Fruit fly (Drosophila melanogaster) whole organism, embryonic: ENCODE measurements around the gene CG43693.
A peak's percentile ranks its signal among the peaks of the same experiment; 100 is the strongest.

ENCODE experiments used
- Adf1 ChIP-seq: fragments of 200-800 bp; sonication (Bioruptor generic); IDR thresholded peaks from 2 replicates; pipeline ENCODE4 v1.3.6; 2022; ENCODE audit warnings: missing biosample characterization, missing genetic modification characterization
- Atf6 ChIP-seq: fragments of 200-800 bp; sonication (Bioruptor generic); IDR thresholded peaks from 2 replicates; pipeline ENCODE4 v1.3.6; 2022; ENCODE audit warnings: missing biosample characterization, missing genetic modification characterization
- Bgb ChIP-seq: fragments of 200-800 bp; sonication (Bioruptor generic); IDR thresholded peaks from 2 replicates; pipeline ENCODE4 v1.3.6; 2022; ENCODE audit warnings: missing biosample characterization, missing genetic modification characterization; ENCODE audit not compliant: partially characterized antibody
- C15 ChIP-seq: fragments of 200-800 bp; sonication (Bioruptor generic); IDR thresholded peaks from 3 replicates; pipeline ENCODE4 v1.3.6; 2022; ENCODE audit warnings: missing biosample characterization, missing genetic modification characterization
- CG10431 ChIP-seq: fragments of 200-800 bp; sonication (Bioruptor generic); optimal IDR thresholded peaks from 3 replicates; lab custom pipeline; 2018; ENCODE audit warnings: missing biosample characterization, mild to moderate bottlenecking, missing genetic modification characterization
- CG10654 ChIP-seq: fragments of 200-800 bp; sonication (Bioruptor generic); optimal IDR thresholded peaks from 2 replicates; lab custom pipeline; 2016; ENCODE audit warnings: missing biosample characterization, missing genetic modification characterization
- CG11723 ChIP-seq: fragments of 200-800 bp; sonication (Bioruptor generic); optimal IDR thresholded peaks from 2 replicates; lab custom pipeline; 2017; ENCODE audit warnings: missing biosample characterization, mild to moderate bottlenecking, missing genetic modification characterization
- CG12299 ChIP-seq: fragments of 200-800 bp; sonication (Bioruptor generic); optimal IDR thresholded peaks from 2 replicates; lab custom pipeline; 2018; ENCODE audit warnings: missing biosample characterization, mild to moderate bottlenecking, missing genetic modification characterization
- CG14050 ChIP-seq: fragments of 200-800 bp; sonication (Bioruptor generic); IDR thresholded peaks from 3 replicates; pipeline ENCODE4 v1.3.6; 2022; ENCODE audit warnings: missing biosample characterization, missing genetic modification characterization
- CG14667 ChIP-seq: fragments of 200-800 bp; sonication (Bioruptor generic); IDR thresholded peaks from 2 replicates; pipeline ENCODE4 v1.3.6; 2022; ENCODE audit warnings: missing biosample characterization, missing genetic modification characterization
- CG3281 ChIP-seq: fragments of 200-800 bp; sonication (Bioruptor generic); optimal IDR thresholded peaks from 3 replicates; lab custom pipeline; 2017; ENCODE audit warnings: missing biosample characterization, mild to moderate bottlenecking, missing genetic modification characterization
- CG7745 ChIP-seq: fragments of 200-800 bp; sonication (Bioruptor generic); optimal IDR thresholded peaks from 2 replicates; lab custom pipeline; 2018; ENCODE audit warnings: missing biosample characterization, mild to moderate bottlenecking, missing genetic modification characterization, moderate library complexity
- CG7963 ChIP-seq: fragments of 200-800 bp; sonication (Bioruptor generic); IDR thresholded peaks from 3 replicates; pipeline ENCODE4 v1.3.6; 2022; ENCODE audit warnings: missing biosample characterization, missing genetic modification characterization; ENCODE audit not compliant: partially characterized antibody
- CG8478 ChIP-seq: fragments of >200 bp; optimal IDR thresholded peaks from 2 replicates; lab custom pipeline; 2018
- CG8924 ChIP-seq: fragments of 200-800 bp; optimal IDR thresholded peaks from 3 replicates; lab custom pipeline; 2019; ENCODE audit warnings: missing biosample characterization, mild to moderate bottlenecking, missing genetic modification characterization, moderate library complexity
- Chrac-16 ChIP-seq: fragments of 200-800 bp; sonication (Bioruptor generic); optimal IDR thresholded peaks from 3 replicates; lab custom pipeline; 2016; ENCODE audit warnings: missing biosample characterization, missing genetic modification characterization
- E2f2 ChIP-seq: fragments of 200-800 bp; sonication (Bioruptor generic); IDR thresholded peaks from 2 replicates; pipeline ENCODE4 v1.3.6; 2022; ENCODE audit warnings: missing biosample characterization, missing genetic modification characterization
- ERR ChIP-seq: fragments of 200-800 bp; sonication (Bioruptor generic); optimal IDR thresholded peaks from 2 replicates; lab custom pipeline; 2016; ENCODE audit warnings: missing biosample characterization, missing genetic modification characterization
- Gug ChIP-seq: fragments of 200-800 bp; sonication (Bioruptor generic); IDR thresholded peaks from 4 replicates; pipeline ENCODE4 v1.3.6; 2022; ENCODE audit warnings: missing biosample characterization, missing genetic modification characterization
- Med ChIP-seq: fragments of 200-800 bp; sonication (Bioruptor generic); peaks from one replicate; lab custom pipeline; 2016; ENCODE audit warnings: missing biosample characterization, missing genetic modification characterization, mild to moderate bottlenecking, inconsistent platforms, moderate library complexity
- Myb ChIP-seq: fragments of 200-800 bp; sonication (Bioruptor generic); optimal IDR thresholded peaks from 2 replicates; lab custom pipeline; 2016; ENCODE audit warnings: missing biosample characterization, missing genetic modification characterization
- NC2α ChIP-seq: fragments of 200-800 bp; sonication (Bioruptor generic); optimal IDR thresholded peaks from 2 replicates; lab custom pipeline; 2016; ENCODE audit warnings: missing biosample characterization, missing genetic modification characterization
- NFAT ChIP-seq: fragments of 200-800 bp; sonication (Bioruptor generic); IDR thresholded peaks from 2 replicates; pipeline ENCODE4 v1.3.6; 2022; ENCODE audit warnings: missing biosample characterization, missing genetic modification characterization
- NfI ChIP-seq: fragments of 200-800 bp; sonication (Bioruptor generic); optimal IDR thresholded peaks from 3 replicates; lab custom pipeline; 2018; ENCODE audit warnings: missing biosample characterization, mild to moderate bottlenecking, missing genetic modification characterization, moderate library complexity
- Pdp1 ChIP-seq, 2 experiments: fragments of 200-800 bp; sonication (Bioruptor generic); optimal IDR thresholded peaks; 3 replicates each; lab custom pipeline; 2016; ENCODE audit warnings: missing biosample characterization in 2 of 2, missing genetic modification characterization in 2 of 2, mild to moderate bottlenecking in 1 of 2, moderate library complexity in 1 of 2
- Sox102F ChIP-seq: fragments of 200-800 bp; sonication (Bioruptor generic); optimal IDR thresholded peaks from 2 replicates; lab custom pipeline; 2018; ENCODE audit warnings: missing biosample characterization, mild to moderate bottlenecking, missing genetic modification characterization, moderate library complexity
- ara ChIP-seq: fragments of 200-800 bp; sonication (Bioruptor generic); IDR thresholded peaks from 2 replicates; pipeline ENCODE4 v1.3.6; 2022; ENCODE audit warnings: missing biosample characterization, missing genetic modification characterization
- bbx ChIP-seq: fragments of 200-800 bp; sonication (Bioruptor generic); IDR thresholded peaks from 2 replicates; pipeline ENCODE4 v1.3.6; 2022; ENCODE audit warnings: missing biosample characterization, missing genetic modification characterization; ENCODE audit not compliant: partially characterized antibody
- dimm ChIP-seq: fragments of 200-800 bp; sonication (Bioruptor generic); IDR thresholded peaks from 2 replicates; pipeline ENCODE4 v1.3.6; 2022; ENCODE audit warnings: missing biosample characterization, missing genetic modification characterization
- ems ChIP-seq: fragments of 200-800 bp; sonication (Bioruptor generic); optimal IDR thresholded peaks from 3 replicates; lab custom pipeline; 2016; ENCODE audit warnings: missing biosample characterization, missing genetic modification characterization
- eyg ChIP-seq: fragments of 200-800 bp; sonication (Bioruptor generic); optimal IDR thresholded peaks from 3 replicates; lab custom pipeline; 2016; ENCODE audit warnings: missing biosample characterization, missing genetic modification characterization
- grau ChIP-seq: fragments of 200-800 bp; optimal IDR thresholded peaks from 3 replicates; lab custom pipeline; 2019; ENCODE audit warnings: missing biosample characterization, mild to moderate bottlenecking, missing genetic modification characterization, moderate library complexity
- kah ChIP-seq: fragments of 200-800 bp; sonication (Bioruptor generic); optimal IDR thresholded peaks from 2 replicates; lab custom pipeline; 2018; ENCODE audit warnings: missing biosample characterization, mild to moderate bottlenecking, missing genetic modification characterization
- kay ChIP-seq: fragments of 200-800 bp; sonication (Bioruptor generic); optimal IDR thresholded peaks from 2 replicates; lab custom pipeline; 2016; ENCODE audit warnings: missing biosample characterization, missing genetic modification characterization
- ken ChIP-seq: fragments of 200-800 bp; sonication (Bioruptor generic); IDR thresholded peaks from 3 replicates; pipeline ENCODE4 v1.3.6; 2022; ENCODE audit warnings: missing biosample characterization, missing genetic modification characterization
- kni ChIP-seq: fragments of 200-800 bp; sonication (Bioruptor generic); optimal IDR thresholded peaks from 3 replicates; lab custom pipeline; 2017; ENCODE audit warnings: mild to moderate bottlenecking, missing biosample characterization, missing genetic modification reagents, missing genetic modification characterization
- lmd ChIP-seq: fragments of 200-800 bp; sonication (Bioruptor generic); IDR thresholded peaks from 2 replicates; pipeline ENCODE4 v1.3.6; 2022; ENCODE audit warnings: missing biosample characterization, missing genetic modification characterization
- nau ChIP-seq: fragments of 200-800 bp; sonication (Bioruptor generic); optimal IDR thresholded peaks from 3 replicates; lab custom pipeline; 2017; ENCODE audit warnings: missing biosample characterization, mild to moderate bottlenecking, missing genetic modification characterization, missing genetic modification reagents
- pros ChIP-seq: fragments of 200-800 bp; sonication (Bioruptor generic); optimal IDR thresholded peaks from 3 replicates; lab custom pipeline; 2019; ENCODE audit warnings: missing biosample characterization, mild to moderate bottlenecking, missing genetic modification characterization, moderate library complexity
- scrt ChIP-seq: fragments of 200-800 bp; sonication (Bioruptor generic); optimal IDR thresholded peaks from 2 replicates; lab custom pipeline; 2018; ENCODE audit warnings: missing biosample characterization, mild to moderate bottlenecking, missing genetic modification characterization, moderate library complexity
- sd ChIP-seq: fragments of 200-800 bp; sonication (Bioruptor generic); optimal IDR thresholded peaks from 3 replicates; lab custom pipeline; 2018; ENCODE audit warnings: missing biosample characterization, mild to moderate bottlenecking, missing genetic modification characterization, moderate library complexity
- slbo ChIP-seq: fragments of 200-800 bp; sonication (Bioruptor generic); IDR thresholded peaks from 2 replicates; pipeline ENCODE4 v1.3.6; 2022; ENCODE audit warnings: missing biosample characterization, missing genetic modification characterization
- stc ChIP-seq: fragments of 200-800 bp; sonication (Bioruptor generic); IDR thresholded peaks from 2 replicates; pipeline ENCODE4 v1.3.6; 2022; ENCODE audit warnings: missing biosample characterization, missing genetic modification characterization
- tgo ChIP-seq: fragments of 200-800 bp; sonication (Bioruptor generic); IDR thresholded peaks from 3 replicates; pipeline ENCODE4 v1.3.6; 2022; ENCODE audit warnings: missing biosample characterization, missing genetic modification characterization
- tin ChIP-seq: fragments of 200-800 bp; sonication (Bioruptor generic); optimal IDR thresholded peaks from 3 replicates; lab custom pipeline; 2016; ENCODE audit warnings: missing biosample characterization, missing genetic modification characterization
- tll ChIP-seq, 2 experiments: fragments of 200-800 bp in 1 of 2; fragments of >200 bp in 1 of 2; sonication (Bioruptor generic) in 1 of 2; optimal IDR thresholded peaks; 2 replicates each; lab custom pipeline; 2017 to 2019; ENCODE audit warnings: missing biosample characterization in 2 of 2, missing genetic modification characterization in 2 of 2, mild to moderate bottlenecking in 1 of 2, moderate library complexity in 1 of 2
- ttk ChIP-seq: fragments of 200-800 bp; sonication (Bioruptor generic); IDR thresholded peaks from 2 replicates; pipeline ENCODE4 v2.1.2; 2022; ENCODE audit warnings: missing biosample characterization, missing genetic modification characterization
- tup ChIP-seq: fragments of 200-800 bp; sonication (Bioruptor generic); optimal IDR thresholded peaks from 2 replicates; lab custom pipeline; 2016; ENCODE audit warnings: missing biosample characterization, mild to moderate bottlenecking, missing genetic modification characterization, moderate library complexity
- vfl ChIP-seq: fragments of 200-800 bp; sonication (Bioruptor generic); optimal IDR thresholded peaks from 2 replicates; lab custom pipeline; 2016; ENCODE audit warnings: missing biosample characterization, missing genetic modification characterization
- zen2 ChIP-seq: fragments of 200-800 bp; sonication (Bioruptor generic); IDR thresholded peaks from 3 replicates; pipeline ENCODE4 v1.3.6; 2022; ENCODE audit warnings: missing biosample characterization, missing genetic modification characterization; ENCODE audit not compliant: partially characterized antibody

The CG43693 gene

dm6 chr3L:11093046-11093520, 41.9 kb upstream of the CG43693 start, which contains the start of gene JIL-1 (continued):
- TF ChIP-seq C15 (peak; percentile 71; the same call in 2 of the 3 replicates), NFAT (GFP tag; lab: Robert Waterston, UW) (peak; percentile 92), Chrac-16 (peak; percentile 63), CG7745 (tag; lab: Kevin White, UChicago) (no peak), CG12299 (tag; lab: Kevin White, UChicago) (no peak), NfI (peak; percentile 72), CG8924 (tag; lab: Kevin White, UChicago) (peak; percentile 12), bbx (GFP tag; lab: Robert Waterston, UW) (peak; percentile 89), vfl (peak; percentile 64), CG10654 (GFP tag; lab: Kevin White, UChicago) (peak; percentile 28), E2f2 (GFP tag; lab: Robert Waterston, UW) (peak; percentile 49), NC2α (GFP tag; lab: Kevin White, UChicago) (no peak), CG14050 (GFP tag; lab: Robert Waterston, UW) (peak; percentile 66; the same call in 2 of the 3 replicates), lmd (GFP tag; lab: Robert Waterston, UW) (peak; percentile 76; the same call in 1 of the 2 replicates), ken (GFP tag; lab: Robert Waterston, UW) (peak; percentile 81), Pdp1 (GFP tag; optimal IDR thresholded peaks at IDR 0.05; lab: Kevin White, UChicago) (peak; percentile 1 to 59), stc (GFP tag; lab: Robert Waterston, UW) (peak; percentile 39; the same call in 1 of the 2 replicates), Myb (GFP tag; lab: Kevin White, UChicago) (peak; percentile 31), CG11723 (GFP tag; lab: Kevin White, UChicago) (peak; percentile 50), ERR (GFP tag; lab: Kevin White, UChicago) (no peak), CG14667 (peak; percentile 41; the same call in 1 of the 2 replicates), Sox102F (GFP tag; lab: Kevin White, UChicago) (peak; percentile 42), ttk (peak; percentile 37; the same call in 1 of the 2 replicates), CG8478 (no peak), CG7963 (GFP tag; lab: Robert Waterston, UW) (peak; percentile 79), CG10431 (GFP tag; lab: Kevin White, UChicago) (peak; percentile 4), tll (GFP tag; optimal IDR thresholded peaks at IDR 0.05; lab: Kevin White, UChicago) (no peak), nau (no peak), tup (GFP tag; lab: Kevin White, UChicago) (peak; percentile 3), pros (no peak), CG3281 (GFP tag; lab: Kevin White, UChicago) (peak; percentile 39), Gug (GFP tag; lab: Robert Waterston, UW) (peak; percentile 80), grau (tag; lab: Kevin White, UChicago) (peak; percentile 66), Bgb (peak; percentile 92), Med (GFP tag; lab: Kevin White, UChicago) (peak; percentile 95), kay (peak; percentile 32), ara (GFP tag; lab: Robert Waterston, UW) (peak; percentile 68; the same call in 1 of the 2 replicates), sd (no peak), scrt (GFP tag; lab: Kevin White, UChicago) (no peak), Adf1 (GFP tag; lab: Robert Waterston, UW) (peak; percentile 55; the same call in 1 of the 2 replicates), ems (GFP tag; lab: Kevin White, UChicago) (peak; percentile 51), dimm (GFP tag; lab: Robert Waterston, UW) (no peak), kni (no peak), tin (GFP tag; lab: Kevin White, UChicago) (peak; percentile 61), Atf6 (GFP tag; lab: Robert Waterston, UW) (peak; percentile 67), zen2 (GFP tag; lab: Robert Waterston, UW) (peak; percentile 38; the same call in 2 of the 3 replicates), slbo (GFP tag; lab: Robert Waterston, UW) (peak; percentile 93), tgo (GFP tag; lab: Robert Waterston, UW) (peak; percentile 76), eyg (GFP tag; lab: Kevin White, UChicago) (no peak), kah (GFP tag; lab: Kevin White, UChicago) (no peak)
